Worm (Caenorhabditis elegans) whole organism, L1 larva: ENCODE results near the gene C25H3.7.

ENCODE experiments used
- C16A3.4 ChIP-seq: fragments of 150-350 bp; optimal IDR thresholded peaks from 2 replicates; lab custom pipeline; 2014; ENCODE audit warnings: missing biosample characterization, missing genetic modification characterization
- F16B12.6 ChIP-seq: fragments of 150-350 bp; optimal IDR thresholded peaks from 2 replicates; lab custom pipeline; 2014; ENCODE audit warnings: missing biosample characterization, missing genetic modification characterization
- Y116A8C.19 ChIP-seq: sonication (generic microtip); optimal IDR thresholded peaks from 2 replicates; lab custom pipeline; 2016; ENCODE audit warnings: missing compliant biosample characterization, missing genetic modification characterization, borderline replicate concordance
- aha-1 ChIP-seq: fragments of 150-350 bp; optimal IDR thresholded peaks from 2 replicates; lab custom pipeline; 2014; ENCODE audit warnings: missing biosample characterization, missing genetic modification characterization
- aly-2 ChIP-seq: fragments of 150-350 bp; optimal IDR thresholded peaks from 2 replicates; lab custom pipeline; 2014; ENCODE audit warnings: missing biosample characterization, missing genetic modification characterization
- ama-1 ChIP-seq: fragments of 150-350 bp; optimal IDR thresholded peaks from 2 replicates; lab custom pipeline; 2014
- blmp-1 ChIP-seq: fragments of 150-350 bp; optimal IDR thresholded peaks from 2 replicates; lab custom pipeline; 2014; ENCODE audit warnings: missing biosample characterization, missing genetic modification characterization
- ceh-63 ChIP-seq: fragments of 200-800 bp; sonication (Bioruptor generic); optimal IDR thresholded peaks from 2 replicates; lab custom pipeline; 2018; ENCODE audit warnings: mild to moderate bottlenecking, missing genetic modification characterization, missing compliant biosample characterization
- ceh-8 ChIP-seq: fragments of 200-800 bp; sonication (Bioruptor generic); optimal IDR thresholded peaks from 2 replicates; lab custom pipeline; 2018; ENCODE audit warnings: mild to moderate bottlenecking, missing genetic modification characterization, moderate library complexity, missing compliant biosample characterization
- ceh-82 ChIP-seq, 3 experiments: fragments of 150-350 bp in 1 of 3; sonication (generic microtip) in 2 of 3; optimal IDR thresholded peaks; 2 replicates each; lab custom pipeline; 2014 to 2017; ENCODE audit warnings: missing biosample characterization in 3 of 3, missing genetic modification characterization in 3 of 3
- ces-1 ChIP-seq: fragments of 150-350 bp; optimal IDR thresholded peaks from 2 replicates; lab custom pipeline; 2014; ENCODE audit warnings: missing biosample characterization, missing genetic modification reagents, missing genetic modification characterization
- dpl-1 ChIP-seq, 3 experiments: fragments of 150-350 bp in 2 of 3; sonication (generic microtip) in 1 of 3; optimal IDR thresholded peaks; 2 replicates each; lab custom pipeline; 2014 to 2017; ENCODE audit warnings: missing biosample characterization in 3 of 3, missing genetic modification characterization in 3 of 3, missing genetic modification reagents in 3 of 3
- dsc-1 ChIP-seq: sonication (generic microtip); optimal IDR thresholded peaks from 2 replicates; lab custom pipeline; 2016; ENCODE audit warnings: mild to moderate bottlenecking, missing genetic modification characterization, missing compliant biosample characterization
- efl-1 ChIP-seq, 4 experiments: fragments of 150-350 bp; optimal IDR thresholded peaks in 3 of 4; peaks in 1 of 4; 1 replicate in 1 of 4; 2 replicates in 3 of 4; lab custom pipeline; 2014; ENCODE audit warnings: missing biosample characterization in 2 of 4, missing genetic modification characterization in 2 of 4, missing genetic modification reagents in 2 of 4
- elt-2 ChIP-seq: sonication (generic microtip); optimal IDR thresholded peaks from 2 replicates; lab custom pipeline; 2016; ENCODE audit warnings: missing genetic modification characterization, mild to moderate bottlenecking, inconsistent platforms, missing compliant biosample characterization, missing genetic modification reagents
- elt-3 ChIP-seq, 6 experiments: fragments of 150-350 bp in 1 of 6; sonication (generic microtip); optimal IDR thresholded peaks; 2 replicates each; lab custom pipeline; 2017 to 2018; ENCODE audit warnings: missing biosample characterization in 6 of 6, missing genetic modification characterization in 6 of 6, inconsistent platforms in 1 of 6
- fkh-10 ChIP-seq: sonication (generic microtip); optimal IDR thresholded peaks from 2 replicates; lab custom pipeline; 2017; ENCODE audit warnings: missing biosample characterization, missing genetic modification reagents, missing genetic modification characterization
- fkh-8 ChIP-seq: sonication (generic microtip); optimal IDR thresholded peaks from 2 replicates; lab custom pipeline; 2016; ENCODE audit warnings: mild to moderate bottlenecking, missing genetic modification characterization, missing compliant biosample characterization
- fos-1 ChIP-seq: fragments of 150-350 bp; optimal IDR thresholded peaks from 2 replicates; lab custom pipeline; 2014; ENCODE audit warnings: missing biosample characterization, missing genetic modification characterization
- grh-1 ChIP-seq: fragments of 200-800 bp; sonication (Bioruptor generic); IDR thresholded peaks from 2 replicates; pipeline ENCODE4 v1.3.6; 2022; ENCODE audit warnings: missing genetic modification reagents, missing genetic modification characterization, missing compliant biosample characterization
- hlh-17 ChIP-seq: fragments of 200-800 bp; sonication (Bioruptor generic); optimal IDR thresholded peaks from 2 replicates; lab custom pipeline; 2018; ENCODE audit warnings: missing genetic modification characterization, mild to moderate bottlenecking, missing compliant biosample characterization, moderate library complexity, borderline replicate concordance
- hlh-4 ChIP-seq: sonication (generic microtip); optimal IDR thresholded peaks from 2 replicates; lab custom pipeline; 2016; ENCODE audit warnings: mild to moderate bottlenecking, missing genetic modification characterization, missing compliant biosample characterization
- irx-1 ChIP-seq: sonication (generic microtip); optimal IDR thresholded peaks from 2 replicates; lab custom pipeline; 2016; ENCODE audit warnings: missing genetic modification characterization, missing compliant biosample characterization
- jun-1 ChIP-seq: fragments of 150-350 bp; optimal IDR thresholded peaks from 2 replicates; lab custom pipeline; 2014; ENCODE audit warnings: missing biosample characterization, missing genetic modification reagents, missing genetic modification characterization
- lin-14 ChIP-seq: fragments of 200-800 bp; sonication (Bioruptor generic); optimal IDR thresholded peaks from 2 replicates; lab custom pipeline; 2018; ENCODE audit warnings: mild to moderate bottlenecking, missing genetic modification characterization, moderate library complexity, missing compliant biosample characterization
- lin-15B ChIP-seq: fragments of 150-350 bp; sonication (generic microtip); optimal IDR thresholded peaks from 3 replicates; lab custom pipeline; 2014; ENCODE audit warnings: missing biosample characterization, missing genetic modification characterization
- lin-39 ChIP-seq: fragments of 150-350 bp; optimal IDR thresholded peaks from 2 replicates; lab custom pipeline; 2014; ENCODE audit warnings: missing biosample characterization, missing genetic modification reagents, missing genetic modification characterization
- mab-9 ChIP-seq: fragments of 200-800 bp; sonication (Bioruptor generic); IDR thresholded peaks from 2 replicates; pipeline ENCODE4 v1.3.6; 2022; ENCODE audit warnings: missing genetic modification reagents, missing genetic modification characterization, missing compliant biosample characterization
- nhr-11 ChIP-seq: fragments of 150-350 bp; optimal IDR thresholded peaks from 2 replicates; lab custom pipeline; 2014; ENCODE audit warnings: missing biosample characterization, missing genetic modification characterization
- nhr-19 ChIP-seq: fragments of 200-800 bp; sonication (Bioruptor generic); conservative IDR thresholded peaks from 2 replicates; pipeline ENCODE4 v1.3.6; 2022; ENCODE audit warnings: missing genetic modification characterization, missing compliant biosample characterization
- nhr-20 ChIP-seq: sonication (generic microtip); optimal IDR thresholded peaks from 2 replicates; lab custom pipeline; 2016; ENCODE audit warnings: mild to moderate bottlenecking, missing genetic modification characterization, missing compliant biosample characterization
- nhr-28 ChIP-seq: fragments of 150-350 bp; optimal IDR thresholded peaks from 2 replicates; lab custom pipeline; 2014; ENCODE audit warnings: missing biosample characterization, missing genetic modification characterization
- nhr-47 ChIP-seq: sonication (generic microtip); optimal IDR thresholded peaks from 2 replicates; lab custom pipeline; 2016; ENCODE audit warnings: mild to moderate bottlenecking, missing genetic modification characterization, moderate library complexity, missing compliant biosample characterization
- nhr-71 ChIP-seq: sonication (generic microtip); optimal IDR thresholded peaks from 2 replicates; lab custom pipeline; 2016; ENCODE audit warnings: mild to moderate bottlenecking, missing genetic modification characterization, moderate library complexity, missing compliant biosample characterization
- nhr-77 ChIP-seq: fragments of 150-350 bp; optimal IDR thresholded peaks from 2 replicates; lab custom pipeline; 2014; ENCODE audit warnings: missing biosample characterization, missing genetic modification characterization
- nhr-85 ChIP-seq: sonication (generic microtip); peaks from one replicate; lab custom pipeline; 2016; ENCODE audit warnings: missing genetic modification characterization, inconsistent platforms, missing compliant biosample characterization
- nhr-90 ChIP-seq: sonication (generic microtip); optimal IDR thresholded peaks from 2 replicates; lab custom pipeline; 2016; ENCODE audit warnings: mild to moderate bottlenecking, missing genetic modification characterization, missing compliant biosample characterization; ENCODE audit not compliant: poor library complexity
- pag-3 ChIP-seq: sonication (generic microtip); optimal IDR thresholded peaks from 2 replicates; lab custom pipeline; 2017; ENCODE audit warnings: missing genetic modification characterization, mild to moderate bottlenecking, missing compliant biosample characterization, antibody characterized with exemption, borderline replicate concordance; ENCODE audit not compliant: insufficient read depth
- pax-3 ChIP-seq: fragments of 200-800 bp; sonication (Bioruptor generic); optimal IDR thresholded peaks from 2 replicates; lab custom pipeline; 2018; ENCODE audit warnings: mild to moderate bottlenecking, missing genetic modification characterization, moderate library complexity, missing compliant biosample characterization
- rnt-1 ChIP-seq: sonication (generic microtip); optimal IDR thresholded peaks from 2 replicates; lab custom pipeline; 2016; ENCODE audit warnings: mild to moderate bottlenecking, missing genetic modification characterization, moderate library complexity, missing compliant biosample characterization
- skn-1 ChIP-seq: fragments of 150-350 bp; optimal IDR thresholded peaks from 2 replicates; lab custom pipeline; 2014; ENCODE audit warnings: missing biosample characterization, missing genetic modification characterization
- snpc-4 ChIP-seq: fragments of 150-350 bp; optimal IDR thresholded peaks from 2 replicates; lab custom pipeline; 2014; ENCODE audit warnings: missing biosample characterization, missing genetic modification characterization
- sox-4 ChIP-seq: sonication (generic microtip); optimal IDR thresholded peaks from 2 replicates; lab custom pipeline; 2016; ENCODE audit warnings: missing genetic modification characterization, missing compliant biosample characterization
- sup-37 ChIP-seq: fragments of 200-800 bp; sonication (Bioruptor generic); optimal IDR thresholded peaks from 2 replicates; lab custom pipeline; 2018; ENCODE audit warnings: mild to moderate bottlenecking, missing genetic modification characterization, missing compliant biosample characterization
- swsn-7 ChIP-seq: sonication (generic microtip); optimal IDR thresholded peaks from 2 replicates; lab custom pipeline; 2016; ENCODE audit warnings: missing genetic modification characterization, missing compliant biosample characterization
- tbx-2 ChIP-seq: sonication (generic microtip); optimal IDR thresholded peaks from 2 replicates; lab custom pipeline; 2016; ENCODE audit warnings: missing genetic modification characterization, missing compliant biosample characterization
- unc-130 ChIP-seq: fragments of 150-350 bp; optimal IDR thresholded peaks from 2 replicates; lab custom pipeline; 2017; ENCODE audit warnings: missing biosample characterization, missing genetic modification characterization, inconsistent platforms
- unc-30 ChIP-seq: sonication (generic microtip); optimal IDR thresholded peaks from 2 replicates; lab custom pipeline; 2017; ENCODE audit warnings: missing biosample characterization, missing genetic modification characterization
- unc-62 ChIP-seq: fragments of 150-350 bp; optimal IDR thresholded peaks from 2 replicates; lab custom pipeline; 2014; ENCODE audit warnings: missing biosample characterization, missing genetic modification reagents, missing genetic modification characterization
- unc-86 ChIP-seq: sonication (generic microtip); optimal IDR thresholded peaks from 2 replicates; lab custom pipeline; 2016; ENCODE audit warnings: missing genetic modification characterization, missing compliant biosample characterization
- zag-1 ChIP-seq: fragments of 150-350 bp; optimal IDR thresholded peaks from 2 replicates; lab custom pipeline; 2014; ENCODE audit warnings: missing biosample characterization, missing genetic modification characterization
- ztf-4 ChIP-seq: fragments of 150-350 bp; optimal IDR thresholded peaks from 2 replicates; lab custom pipeline; 2014; ENCODE audit warnings: missing biosample characterization, missing genetic modification characterization

Gene C25H3.7

DNA sequence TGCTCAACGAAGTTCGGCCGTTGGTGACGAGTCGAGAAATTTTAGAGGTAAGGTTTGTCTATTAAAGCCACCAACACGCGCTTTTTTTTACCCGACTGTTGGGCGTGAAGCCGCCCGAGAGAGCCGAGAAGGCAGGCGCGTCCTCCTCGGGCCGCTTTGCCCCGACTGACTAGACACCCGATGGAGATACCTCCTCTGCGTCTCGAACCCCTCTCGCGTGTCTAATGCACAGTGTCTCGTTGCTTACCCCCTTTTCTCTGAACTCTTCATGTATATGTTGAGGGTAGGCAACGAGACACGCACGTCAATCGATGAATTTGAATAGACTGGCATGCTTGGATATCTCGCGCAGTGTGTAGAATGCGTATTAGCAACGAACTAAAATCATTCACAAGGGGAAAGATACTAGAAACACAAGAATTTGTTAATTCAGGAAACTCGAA, 7.0 kb downstream of the C25H3.7 start:
- TF ChIP-seq tbx-2 (tag; lab: Kevin White, UChicago) (peak; percentile 81), lin-15B (tag; lab: Kevin White, UChicago) (no peak), snpc-4 (tag; lab: Kevin White, UChicago) (peak; percentile 58), pax-3 (peak; percentile 86), nhr-20 (tag; lab: Kevin White, UChicago) (peak; percentile 87), mab-9 (GFP tag; lab: Robert Waterston, UW) (peak; percentile 71), sup-37 (no peak), ces-1 (GFP tag; lab: Kevin White, UChicago) (peak; percentile 67), unc-130 (peak; percentile 5), unc-62 (GFP tag; lab: Kevin White, UChicago) (no peak), irx-1 (peak; percentile 23), ztf-4 (tag; lab: Kevin White, UChicago) (peak; percentile 98), C16A3.4 (tag; lab: Kevin White, UChicago) (peak; percentile 85), ceh-8 (peak; percentile 21), dsc-1 (peak; percentile 76), nhr-77 (tag; lab: Kevin White, UChicago) (peak; percentile 83), skn-1 (tag; lab: Kevin White, UChicago) (peak; percentile 60), swsn-7 (peak; percentile 92), hlh-17 (GFP tag; lab: Kevin White, UChicago) (no peak), elt-2 (peak; percentile 80), nhr-47 (peak; percentile 85), zag-1 (tag; lab: Kevin White, UChicago) (peak; percentile 74), fkh-10 (GFP tag; lab: Kevin White, UChicago) (peak; percentile 66), fos-1 (tag; lab: Kevin White, UChicago) (peak; percentile 84), ceh-82 (tag; optimal IDR thresholded peaks at IDR 0.05; lab: Kevin White, UChicago) (peak; percentile 76 to 92 (median 90)), Y116A8C.19 (tag; lab: Kevin White, UChicago) (no peak), F16B12.6 (tag; lab: Kevin White, UChicago) (peak; percentile 31), ama-1 (lab: Kevin White, UChicago) (peak; percentile 99), nhr-85 (peak; percentile 88), efl-1 (optimal IDR thresholded peaks at IDR 0.05; lab: Kevin White, UChicago) (peak; percentile 74 to 76), efl-1 (GFP tag; optimal IDR thresholded peaks at IDR 0.05 in 1 of 2; lab: Kevin White, UChicago) (peak; percentile 54 to 93), unc-86 (tag; lab: Kevin White, UChicago) (peak; percentile 83), blmp-1 (tag; lab: Kevin White, UChicago) (peak; percentile 47), lin-39 (tag; lab: Kevin White, UChicago) (no peak), elt-3 (tag; optimal IDR thresholded peaks at IDR 0.05; lab: Kevin White, UChicago) (peak in 1 of 6 experiments; percentile 43), nhr-11 (tag; lab: Kevin White, UChicago) (peak; percentile 25), pag-3 (tag; lab: Kevin White, UChicago) (no peak), aha-1 (no peak), jun-1 (tag; lab: Kevin White, UChicago) (peak; percentile 62), rnt-1 (tag; lab: Kevin White, UChicago) (peak; percentile 79), aly-2 (tag; lab: Kevin White, UChicago) (peak; percentile 66), nhr-19 (GFP tag; lab: Robert Waterston, UW) (peak; percentile 84), hlh-4 (no peak), nhr-28 (tag; lab: Kevin White, UChicago) (no peak), grh-1 (GFP tag; lab: Robert Waterston, UW) (peak; percentile 73), lin-14 (GFP tag; lab: Kevin White, UChicago) (peak; percentile 88), nhr-90 (tag; lab: Kevin White, UChicago) (peak; percentile 82), ceh-63 (no peak), fkh-8 (peak; percentile 92), dpl-1 (GFP tag; optimal IDR thresholded peaks at IDR 0.05; lab: Kevin White, UChicago) (peak; percentile 34 to 62 (median 48)), sox-4 (tag; lab: Kevin White, UChicago) (peak; percentile 48), unc-30 (no peak), nhr-71 (tag; lab: Kevin White, UChicago) (peak; percentile 93)
